Fruit fly (Drosophila melanogaster) Kc167 (cell line): ENCODE results near the gene Fntb.

ENCODE experiments used
- Myc ChIP-seq: fragments of >200 bp; optimal IDR thresholded peaks from 2 replicates; lab custom pipeline; 2017; ENCODE audit warnings: missing external identifiers
- h ChIP-seq: fragments of >200 bp; optimal IDR thresholded peaks from 3 replicates; lab custom pipeline; 2018; ENCODE audit warnings: missing external identifiers
- insv ChIP-seq: fragments of >200 bp; optimal IDR thresholded peaks from 3 replicates; lab custom pipeline; 2018; ENCODE audit warnings: missing external identifiers
- psq ChIP-seq: fragments of >200 bp; optimal IDR thresholded peaks from 2 replicates; lab custom pipeline; 2017; ENCODE audit warnings: missing external identifiers

DNA sequence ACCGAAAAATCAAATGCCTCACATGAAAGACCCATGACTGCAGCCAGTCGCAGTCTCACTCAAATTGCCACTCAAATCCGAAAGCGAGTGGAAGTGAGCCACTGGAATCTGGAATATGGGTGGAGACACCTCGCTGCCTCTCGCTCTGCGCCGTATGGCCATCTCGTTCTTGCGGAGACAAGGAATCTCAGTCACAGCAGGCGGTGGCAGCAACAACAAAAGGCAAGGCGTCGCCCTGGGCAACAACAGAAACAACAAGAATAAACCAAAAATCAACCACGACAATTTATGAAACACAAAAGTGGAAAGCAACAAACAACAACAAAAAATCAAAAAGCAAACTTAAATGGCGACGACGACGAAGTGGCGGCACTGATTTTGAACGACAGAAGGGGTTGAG lies 9.5 kb upstream of the Fntb start:
- TF ChIP-seq Myc (lab: Kevin White, UChicago) (no peak), insv (lab: Kevin White, UChicago) (no peak), psq (lab: Kevin White, UChicago) (no peak), h (lab: Kevin White, UChicago) (no peak)
